Worm (Caenorhabditis elegans) whole organism, L1 larva: Measurements from ENCODE around the gene igeg-2.

Source experiments
- C34B4.2 ChIP-seq: sonication (generic microtip); optimal IDR thresholded peaks from 2 replicates; lab custom pipeline; 2017; ENCODE audit warnings: mild to moderate bottlenecking, missing genetic modification characterization, missing compliant biosample characterization
- F16B12.6 ChIP-seq: fragments of 150-350 bp; optimal IDR thresholded peaks from 2 replicates; lab custom pipeline; 2014; ENCODE audit warnings: missing biosample characterization, missing genetic modification characterization
- Y116A8C.19 ChIP-seq: sonication (generic microtip); optimal IDR thresholded peaks from 2 replicates; lab custom pipeline; 2016; ENCODE audit warnings: missing compliant biosample characterization, missing genetic modification characterization, borderline replicate concordance
- aha-1 ChIP-seq: fragments of 150-350 bp; optimal IDR thresholded peaks from 2 replicates; lab custom pipeline; 2014; ENCODE audit warnings: missing biosample characterization, missing genetic modification characterization
- aly-2 ChIP-seq: fragments of 150-350 bp; optimal IDR thresholded peaks from 2 replicates; lab custom pipeline; 2014; ENCODE audit warnings: missing biosample characterization, missing genetic modification characterization
- ama-1 ChIP-seq: fragments of 150-350 bp; optimal IDR thresholded peaks from 2 replicates; lab custom pipeline; 2014
- blmp-1 ChIP-seq: fragments of 150-350 bp; optimal IDR thresholded peaks from 2 replicates; lab custom pipeline; 2014; ENCODE audit warnings: missing biosample characterization, missing genetic modification characterization
- ceh-63 ChIP-seq: fragments of 200-800 bp; sonication (Bioruptor generic); optimal IDR thresholded peaks from 2 replicates; lab custom pipeline; 2018; ENCODE audit warnings: mild to moderate bottlenecking, missing genetic modification characterization, missing compliant biosample characterization
- ceh-90 ChIP-seq: sonication (generic microtip); optimal IDR thresholded peaks from 2 replicates; lab custom pipeline; 2016; ENCODE audit warnings: missing genetic modification characterization, missing compliant biosample characterization
- dsc-1 ChIP-seq: sonication (generic microtip); optimal IDR thresholded peaks from 2 replicates; lab custom pipeline; 2016; ENCODE audit warnings: mild to moderate bottlenecking, missing genetic modification characterization, missing compliant biosample characterization
- efl-1 ChIP-seq, 4 experiments: fragments of 150-350 bp; optimal IDR thresholded peaks in 3 of 4; peaks in 1 of 4; 1 replicate in 1 of 4; 2 replicates in 3 of 4; lab custom pipeline; 2014; ENCODE audit warnings: missing biosample characterization in 2 of 4, missing genetic modification characterization in 2 of 4, missing genetic modification reagents in 2 of 4
- efl-3 ChIP-seq: fragments of 200-800 bp; sonication (Bioruptor generic); optimal IDR thresholded peaks from 2 replicates; lab custom pipeline; 2018; ENCODE audit warnings: mild to moderate bottlenecking, missing genetic modification characterization, missing compliant biosample characterization
- egl-27 ChIP-seq, 2 experiments: fragments of 150-350 bp in 1 of 2; sonication (generic microtip); optimal IDR thresholded peaks; 3 replicates each; lab custom pipeline; 2017 to 2018; ENCODE audit warnings: missing biosample characterization in 2 of 2, missing genetic modification characterization in 2 of 2, missing genetic modification reagents in 2 of 2
- elt-2 ChIP-seq: sonication (generic microtip); optimal IDR thresholded peaks from 2 replicates; lab custom pipeline; 2016; ENCODE audit warnings: missing genetic modification characterization, mild to moderate bottlenecking, inconsistent platforms, missing compliant biosample characterization, missing genetic modification reagents
- ets-5 ChIP-seq: fragments of 200-800 bp; sonication (Bioruptor generic); IDR thresholded peaks from 2 replicates; pipeline ENCODE4 v1.3.6; 2022; ENCODE audit warnings: missing genetic modification characterization, missing compliant biosample characterization
- fkh-4 ChIP-seq: sonication (generic microtip); optimal IDR thresholded peaks from 2 replicates; lab custom pipeline; 2016; ENCODE audit warnings: missing compliant biosample characterization, missing genetic modification characterization, borderline replicate concordance
- grh-1 ChIP-seq: fragments of 200-800 bp; sonication (Bioruptor generic); IDR thresholded peaks from 2 replicates; pipeline ENCODE4 v1.3.6; 2022; ENCODE audit warnings: missing genetic modification reagents, missing genetic modification characterization, missing compliant biosample characterization
- isw-1 ChIP-seq: fragments of 200-800 bp; sonication (Bioruptor generic); IDR thresholded peaks from 2 replicates; pipeline ENCODE4 v1.3.6; 2022; ENCODE audit warnings: missing genetic modification characterization, missing compliant biosample characterization
- jun-1 ChIP-seq: fragments of 150-350 bp; optimal IDR thresholded peaks from 2 replicates; lab custom pipeline; 2014; ENCODE audit warnings: missing biosample characterization, missing genetic modification reagents, missing genetic modification characterization
- lin-13 ChIP-seq: fragments of 150-350 bp; optimal IDR thresholded peaks from 2 replicates; lab custom pipeline; 2014; ENCODE audit warnings: missing biosample characterization, missing genetic modification reagents, missing genetic modification characterization
- lin-14 ChIP-seq: fragments of 200-800 bp; sonication (Bioruptor generic); optimal IDR thresholded peaks from 2 replicates; lab custom pipeline; 2018; ENCODE audit warnings: mild to moderate bottlenecking, missing genetic modification characterization, moderate library complexity, missing compliant biosample characterization
- lin-15B ChIP-seq: fragments of 150-350 bp; sonication (generic microtip); optimal IDR thresholded peaks from 3 replicates; lab custom pipeline; 2014; ENCODE audit warnings: missing biosample characterization, missing genetic modification characterization
- lir-3 ChIP-seq: sonication (generic microtip); optimal IDR thresholded peaks from 2 replicates; lab custom pipeline; 2016; ENCODE audit warnings: mild to moderate bottlenecking, missing genetic modification characterization, moderate library complexity, missing compliant biosample characterization; ENCODE audit not compliant: poor library complexity
- lsy-2 ChIP-seq, 2 experiments: fragments of 150-350 bp; optimal IDR thresholded peaks; 2 replicates each; lab custom pipeline; 2014; ENCODE audit warnings: missing biosample characterization in 2 of 2, missing genetic modification characterization in 2 of 2
- mab-9 ChIP-seq: fragments of 200-800 bp; sonication (Bioruptor generic); IDR thresholded peaks from 2 replicates; pipeline ENCODE4 v1.3.6; 2022; ENCODE audit warnings: missing genetic modification reagents, missing genetic modification characterization, missing compliant biosample characterization
- mdl-1 ChIP-seq, 2 experiments: fragments of 150-350 bp; optimal IDR thresholded peaks; 2 replicates each; lab custom pipeline; 2014 to 2017; ENCODE audit warnings: missing biosample characterization in 2 of 2, missing genetic modification characterization in 2 of 2, inconsistent platforms in 1 of 2
- nhr-11 ChIP-seq: fragments of 150-350 bp; optimal IDR thresholded peaks from 2 replicates; lab custom pipeline; 2014; ENCODE audit warnings: missing biosample characterization, missing genetic modification characterization
- nhr-19 ChIP-seq: fragments of 200-800 bp; sonication (Bioruptor generic); conservative IDR thresholded peaks from 2 replicates; pipeline ENCODE4 v1.3.6; 2022; ENCODE audit warnings: missing genetic modification characterization, missing compliant biosample characterization
- nhr-20 ChIP-seq: sonication (generic microtip); optimal IDR thresholded peaks from 2 replicates; lab custom pipeline; 2016; ENCODE audit warnings: mild to moderate bottlenecking, missing genetic modification characterization, missing compliant biosample characterization
- nhr-28 ChIP-seq: fragments of 150-350 bp; optimal IDR thresholded peaks from 2 replicates; lab custom pipeline; 2014; ENCODE audit warnings: missing biosample characterization, missing genetic modification characterization
- nhr-77 ChIP-seq: fragments of 150-350 bp; optimal IDR thresholded peaks from 2 replicates; lab custom pipeline; 2014; ENCODE audit warnings: missing biosample characterization, missing genetic modification characterization
- nhr-85 ChIP-seq: sonication (generic microtip); peaks from one replicate; lab custom pipeline; 2016; ENCODE audit warnings: missing genetic modification characterization, inconsistent platforms, missing compliant biosample characterization
- pag-3 ChIP-seq: sonication (generic microtip); optimal IDR thresholded peaks from 2 replicates; lab custom pipeline; 2017; ENCODE audit warnings: missing genetic modification characterization, mild to moderate bottlenecking, missing compliant biosample characterization, antibody characterized with exemption, borderline replicate concordance; ENCODE audit not compliant: insufficient read depth
- pax-3 ChIP-seq: fragments of 200-800 bp; sonication (Bioruptor generic); optimal IDR thresholded peaks from 2 replicates; lab custom pipeline; 2018; ENCODE audit warnings: mild to moderate bottlenecking, missing genetic modification characterization, moderate library complexity, missing compliant biosample characterization
- pqm-1 ChIP-seq: sonication (generic microtip); optimal IDR thresholded peaks from 3 replicates; lab custom pipeline; 2017; ENCODE audit warnings: missing biosample characterization, missing genetic modification characterization
- rnt-1 ChIP-seq: sonication (generic microtip); optimal IDR thresholded peaks from 2 replicates; lab custom pipeline; 2016; ENCODE audit warnings: mild to moderate bottlenecking, missing genetic modification characterization, moderate library complexity, missing compliant biosample characterization
- snpc-4 ChIP-seq: fragments of 150-350 bp; optimal IDR thresholded peaks from 2 replicates; lab custom pipeline; 2014; ENCODE audit warnings: missing biosample characterization, missing genetic modification characterization
- snu-23 ChIP-seq: sonication (generic microtip); optimal IDR thresholded peaks from 2 replicates; lab custom pipeline; 2016; ENCODE audit warnings: missing genetic modification characterization, missing compliant biosample characterization
- sox-4 ChIP-seq: sonication (generic microtip); optimal IDR thresholded peaks from 2 replicates; lab custom pipeline; 2016; ENCODE audit warnings: missing genetic modification characterization, missing compliant biosample characterization
- sptf-1 ChIP-seq: fragments of 150-350 bp; optimal IDR thresholded peaks from 2 replicates; lab custom pipeline; 2014; ENCODE audit warnings: missing biosample characterization, missing genetic modification characterization
- swsn-7 ChIP-seq: sonication (generic microtip); optimal IDR thresholded peaks from 2 replicates; lab custom pipeline; 2016; ENCODE audit warnings: missing genetic modification characterization, missing compliant biosample characterization
- unc-130 ChIP-seq: fragments of 150-350 bp; optimal IDR thresholded peaks from 2 replicates; lab custom pipeline; 2017; ENCODE audit warnings: missing biosample characterization, missing genetic modification characterization, inconsistent platforms
- unc-30 ChIP-seq: sonication (generic microtip); optimal IDR thresholded peaks from 2 replicates; lab custom pipeline; 2017; ENCODE audit warnings: missing biosample characterization, missing genetic modification characterization
- unc-62 ChIP-seq: fragments of 150-350 bp; optimal IDR thresholded peaks from 2 replicates; lab custom pipeline; 2014; ENCODE audit warnings: missing biosample characterization, missing genetic modification reagents, missing genetic modification characterization
- unc-86 ChIP-seq: sonication (generic microtip); optimal IDR thresholded peaks from 2 replicates; lab custom pipeline; 2016; ENCODE audit warnings: missing genetic modification characterization, missing compliant biosample characterization
- unc-98 ChIP-seq: fragments of 200-800 bp; sonication (Bioruptor generic); IDR thresholded peaks from 2 replicates; pipeline ENCODE4 v1.3.6; 2022; ENCODE audit warnings: missing genetic modification characterization, missing compliant biosample characterization
- vab-15 ChIP-seq: sonication (generic microtip); optimal IDR thresholded peaks from 2 replicates; lab custom pipeline; 2017; ENCODE audit warnings: missing genotype, mild to moderate bottlenecking, missing genetic modification characterization, missing compliant biosample characterization
- zip-4 ChIP-seq: fragments of 200-800 bp; sonication (Bioruptor generic); optimal IDR thresholded peaks from 2 replicates; lab custom pipeline; 2018; ENCODE audit warnings: mild to moderate bottlenecking, missing genetic modification characterization, moderate library complexity, missing compliant biosample characterization
- ztf-11 ChIP-seq, 2 experiments: sonication (generic microtip); optimal IDR thresholded peaks; 2 replicates each; lab custom pipeline; 2016 to 2017; ENCODE audit warnings: missing genetic modification characterization in 2 of 2, missing biosample characterization in 1 of 2, missing compliant biosample characterization in 1 of 2
- ztf-4 ChIP-seq: fragments of 150-350 bp; optimal IDR thresholded peaks from 2 replicates; lab custom pipeline; 2014; ENCODE audit warnings: missing biosample characterization, missing genetic modification characterization

igeg-2 gene

DNA sequence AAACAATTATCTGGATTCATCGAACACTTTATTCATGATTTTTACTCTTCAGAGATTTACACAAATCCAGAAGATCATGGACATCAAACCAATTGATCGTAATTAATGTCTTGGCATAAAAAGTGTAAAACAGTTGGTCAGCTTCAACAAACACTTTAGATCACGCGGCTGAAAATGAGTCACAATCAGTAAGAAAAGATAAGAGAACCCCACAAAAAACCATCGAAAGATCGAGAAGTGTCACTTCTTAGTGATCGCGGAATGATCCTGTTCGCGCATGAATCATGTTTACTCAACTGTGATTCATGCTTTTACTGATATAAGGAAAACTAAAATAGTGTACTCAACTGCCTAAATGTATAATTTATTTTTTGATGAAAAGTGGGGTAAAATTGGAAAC is 37.0 kb downstream of the igeg-2 start (continued):
- no peak for TF ChIP-seq zip-4
- TF ChIP-seq unc-62 (GFP tag; lab: Kevin White, UChicago), result no peak
- peak in 1 of 2 experiments; percentile 44 for TF ChIP-seq lsy-2 (tag; optimal IDR thresholded peaks at IDR 0.05; lab: Kevin White, UChicago)
- TF ChIP-seq unc-130 (tag; lab: Kevin White, UChicago), result peak; percentile 63
- TF ChIP-seq unc-86 (tag; lab: Kevin White, UChicago), result no peak
- TF ChIP-seq elt-2 (tag; lab: Kevin White, UChicago), result peak; percentile 37
- no peak for TF ChIP-seq snpc-4 (tag; lab: Kevin White, UChicago)
- TF ChIP-seq grh-1, result no peak
- TF ChIP-seq nhr-19 (GFP tag; lab: Robert Waterston, UW), result peak; percentile 38; the same call in 1 of the 2 replicates
- no peak for TF ChIP-seq vab-15 (tag; lab: Kevin White, UChicago)
- TF ChIP-seq rnt-1, result peak; percentile 58
- no peak for TF ChIP-seq ceh-90 (tag; lab: Kevin White, UChicago)
- TF ChIP-seq ets-5 (GFP tag; lab: Robert Waterston, UW), result no peak
- TF ChIP-seq lir-3 (tag; lab: Kevin White, UChicago), result peak; percentile 4
- TF ChIP-seq lin-15B, result no peak
- no peak for TF ChIP-seq unc-98 (GFP tag; lab: Robert Waterston, UW)
- TF ChIP-seq ztf-4 (tag; lab: Kevin White, UChicago), result peak; percentile 3
- peak; percentile 55 for TF ChIP-seq jun-1 (tag; lab: Kevin White, UChicago)
- no peak for TF ChIP-seq pag-3 (tag; lab: Kevin White, UChicago)
- no peak for TF ChIP-seq C34B4.2
- no peak for TF ChIP-seq pqm-1 (tag; lab: Kevin White, UChicago)
- TF ChIP-seq ceh-63, result no peak
- TF ChIP-seq lin-14 (GFP tag; lab: Kevin White, UChicago), result peak; percentile 47
- no peak for TF ChIP-seq pax-3 (tag; lab: Kevin White, UChicago)

DNA sequence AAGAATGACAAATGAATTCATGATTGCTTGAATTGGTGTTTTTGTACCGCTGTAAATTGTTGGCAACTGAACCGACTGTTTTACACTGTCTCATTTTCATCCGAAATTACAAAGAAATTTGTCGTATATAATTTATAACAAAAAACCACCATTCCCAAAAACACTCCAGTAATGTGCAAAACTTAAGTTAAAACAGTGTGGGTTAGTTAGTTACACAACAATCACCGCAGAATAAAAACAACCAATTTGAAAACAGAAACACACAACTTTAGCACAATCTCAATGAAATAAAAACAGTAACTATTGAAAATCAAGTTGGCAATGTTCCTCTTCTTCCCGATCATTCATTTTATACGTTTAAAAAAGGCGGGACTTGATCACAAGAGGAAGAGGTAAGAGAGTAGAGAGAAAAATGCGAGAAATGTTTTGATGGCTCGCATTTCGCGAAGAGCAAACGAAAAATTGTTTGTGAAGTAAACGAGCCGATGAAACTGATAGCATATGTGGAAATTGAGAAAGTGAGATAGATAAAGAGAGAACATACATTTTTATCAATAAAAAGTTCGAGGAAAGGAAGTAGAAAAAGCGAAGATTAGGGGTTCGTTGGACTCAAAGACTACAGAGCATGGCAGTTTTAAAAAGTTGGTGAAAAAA is 38.6 kb downstream of the igeg-2 start, which contains the start of gene F08B12.4:
Gene F08B12.4 (minus strand): TSS at position 51 of the 654 bp plus-strand sequence.
- no peak for TF ChIP-seq snpc-4 (tag; lab: Kevin White, UChicago)
- TF ChIP-seq fkh-4 (tag; lab: Kevin White, UChicago), result no peak
- no peak for TF ChIP-seq efl-1 (optimal IDR thresholded peaks at IDR 0.05; lab: Kevin White, UChicago)
- peak in 1 of 2 experiments; percentile 93 for TF ChIP-seq efl-1 (GFP tag; optimal IDR thresholded peaks at IDR 0.05 in 1 of 2; lab: Kevin White, UChicago)
- no peak for TF ChIP-seq aly-2 (tag; lab: Kevin White, UChicago)
- peak; percentile 0 for TF ChIP-seq snu-23 (GFP tag; lab: Kevin White, UChicago)
- TF ChIP-seq nhr-11 (tag; lab: Kevin White, UChicago), result no peak
- TF ChIP-seq rnt-1, result no peak
- no peak for TF ChIP-seq sptf-1 (tag; lab: Kevin White, UChicago)
- TF ChIP-seq efl-3 (GFP tag; lab: Kevin White, UChicago), result no peak
- no peak for TF ChIP-seq aha-1 (tag; lab: Kevin White, UChicago)
- no peak for TF ChIP-seq mdl-1 (tag; optimal IDR thresholded peaks at IDR 0.05; lab: Kevin White, UChicago)
- TF ChIP-seq pax-3 (tag; lab: Kevin White, UChicago), result no peak
- TF ChIP-seq mab-9, result no peak
- no peak for TF ChIP-seq nhr-20 (tag; lab: Kevin White, UChicago)
- peak; percentile 85 for TF ChIP-seq elt-2 (tag; lab: Kevin White, UChicago)
- TF ChIP-seq egl-27 (tag; optimal IDR thresholded peaks at IDR 0.05; lab: Kevin White, UChicago), result no peak
- TF ChIP-seq ztf-11 (tag; optimal IDR thresholded peaks at IDR 0.05; lab: Kevin White, UChicago), result no peak
- no peak for TF ChIP-seq nhr-28 (tag; lab: Kevin White, UChicago)
- TF ChIP-seq isw-1, result no peak
- TF ChIP-seq nhr-77 (tag; lab: Kevin White, UChicago), result no peak
- TF ChIP-seq swsn-7, result no peak
- no peak for TF ChIP-seq blmp-1
- no peak for TF ChIP-seq unc-30 (tag; lab: Kevin White, UChicago)
- TF ChIP-seq ama-1 (lab: Kevin White, UChicago), result no peak
- TF ChIP-seq lin-13 (GFP tag; lab: Kevin White, UChicago), result no peak
- TF ChIP-seq lsy-2 (tag; optimal IDR thresholded peaks at IDR 0.05; lab: Kevin White, UChicago), result peak in 1 of 2 experiments; percentile 43
- TF ChIP-seq Y116A8C.19, result no peak
- TF ChIP-seq lin-14 (GFP tag; lab: Kevin White, UChicago), result peak; percentile 44
- TF ChIP-seq nhr-85 (tag; lab: Kevin White, UChicago), result no peak
- no peak for TF ChIP-seq F16B12.6 (tag; lab: Kevin White, UChicago)
- TF ChIP-seq dsc-1 (tag; lab: Kevin White, UChicago), result no peak
- TF ChIP-seq ceh-90 (tag; lab: Kevin White, UChicago), result no peak
- no peak for TF ChIP-seq sox-4
- no peak for TF ChIP-seq nhr-19 (GFP tag; lab: Robert Waterston, UW)
